Worm (Caenorhabditis elegans): ENCODE data around the gene C31C9.9.

ce11 chrII:13632238-13632637 is 22.6 kb upstream of the C31C9.9 start, which contains the start of gene tag-10:
- TF ChIP-seq him-1 (tag; optimal IDR thresholded peaks at IDR 0.05): no peak
- TF ChIP-seq dao-5 (tag; optimal IDR thresholded peaks at IDR 0.05): no peak
